Fruit fly (Drosophila melanogaster) whole organism, larva: ENCODE measurements around the gene Bicra.

Experiments used
- noc ChIP-seq: fragments of 200-800 bp; sonication (Bioruptor generic); optimal IDR thresholded peaks from 3 replicates; lab custom pipeline; 2019; ENCODE audit warnings: missing biosample characterization, mild to moderate bottlenecking, missing genetic modification characterization, moderate library complexity

Gene Bicra

dm6 chr3R:29062717-29063206, at the start of gene Bicra, which contains the start of gene Cul5:
TSS of gene Bicra (plus strand) at chr3R:29063040.
TSS of gene Cul5 (minus strand) at chr3R:29062975.
- no peak for TF ChIP-seq noc (tag; lab: Kevin White, UChicago)

DNA sequence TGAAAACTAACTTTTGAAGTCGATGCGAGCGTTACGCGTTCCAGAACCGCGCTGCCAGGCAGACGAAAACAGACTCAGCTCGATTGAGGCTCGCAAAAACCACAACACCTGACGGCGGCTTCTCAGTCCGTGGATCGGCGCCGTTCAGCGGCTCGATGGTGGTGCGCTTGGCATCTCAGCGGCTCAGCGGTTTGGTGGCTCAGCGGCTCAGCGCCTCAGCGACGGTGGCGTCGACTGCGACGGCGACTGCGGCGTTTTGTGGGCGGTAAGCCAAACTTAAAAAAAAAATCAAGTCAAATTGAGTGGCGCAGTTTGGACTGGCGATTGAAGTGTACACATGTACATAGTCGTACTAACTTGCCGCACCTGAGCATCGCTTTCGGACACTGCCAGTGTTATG, 42.5 kb upstream of the Bicra start, which contains the start of gene wat:
Gene wat, minus strand, starts transcription at position 41 of the 400 bp plus-strand sequence.
- TF ChIP-seq noc (tag; lab: Kevin White, UChicago): no peak

DNA sequence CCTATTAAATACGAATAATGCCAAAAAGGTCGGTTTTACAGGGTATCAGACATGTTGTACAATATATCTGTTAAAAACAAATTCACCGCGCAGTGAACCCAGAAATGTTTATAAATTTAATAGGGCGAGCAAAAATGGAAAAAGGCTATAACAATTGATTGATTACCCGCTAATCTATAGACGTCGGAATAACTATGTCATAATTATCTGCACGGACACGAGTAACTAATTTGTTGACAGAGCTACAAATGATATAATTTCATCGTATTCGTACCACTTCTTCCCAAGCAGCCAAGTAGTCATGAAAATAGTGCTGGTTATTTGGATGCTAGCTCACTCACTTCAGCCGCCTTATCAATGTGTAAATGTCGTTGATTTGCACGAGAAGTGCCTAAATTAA, 38.2 kb upstream of the Bicra start, which contains the start of gene CG14518:
Gene CG14518, plus strand, starts transcription at position 301 of the 400 bp plus-strand sequence.
- TF ChIP-seq noc (tag; lab: Kevin White, UChicago): no peak

- no peak for TF ChIP-seq noc (tag; lab: Kevin White, UChicago)
Measured at dm6 chr3R:29027122-29027521, 35.7 kb upstream of the Bicra start, which contains the start of the genes eIF4E6 and CG1951. TSS of gene eIF4E6 (minus strand) at chr3R:29027174. TSS of gene CG1951 (plus strand) at chr3R:29027236.

dm6 chr3R:29032542-29032941, 30.3 kb upstream of the Bicra start, which contains the start of gene Ssl2:
TSS of gene Ssl2 (minus strand) at chr3R:29032642.
- TF ChIP-seq noc (tag; lab: Kevin White, UChicago): no peak

- peak; percentile 78 for TF ChIP-seq noc (tag; lab: Kevin White, UChicago)
Measured at dm6 chr3R:29033909-29034629, 28.8 kb upstream of the Bicra start, which contains the start of the genes beta4GalNAcTB and Cpsf100. TSS of gene beta4GalNAcTB (minus strand) at chr3R:29034008. TSS of gene Cpsf100 (plus strand) at chr3R:29034573.

- peak; percentile 43 for TF ChIP-seq noc (tag; lab: Kevin White, UChicago)
Measured at dm6 chr3R:29038960-29039581, 23.8 kb upstream of the Bicra start, which contains the start of the genes Slu7 and Pkc98E. TSS of gene Slu7 (minus strand) at chr3R:29039071. TSS of gene Pkc98E (plus strand) at chr3R:29039156.

DNA sequence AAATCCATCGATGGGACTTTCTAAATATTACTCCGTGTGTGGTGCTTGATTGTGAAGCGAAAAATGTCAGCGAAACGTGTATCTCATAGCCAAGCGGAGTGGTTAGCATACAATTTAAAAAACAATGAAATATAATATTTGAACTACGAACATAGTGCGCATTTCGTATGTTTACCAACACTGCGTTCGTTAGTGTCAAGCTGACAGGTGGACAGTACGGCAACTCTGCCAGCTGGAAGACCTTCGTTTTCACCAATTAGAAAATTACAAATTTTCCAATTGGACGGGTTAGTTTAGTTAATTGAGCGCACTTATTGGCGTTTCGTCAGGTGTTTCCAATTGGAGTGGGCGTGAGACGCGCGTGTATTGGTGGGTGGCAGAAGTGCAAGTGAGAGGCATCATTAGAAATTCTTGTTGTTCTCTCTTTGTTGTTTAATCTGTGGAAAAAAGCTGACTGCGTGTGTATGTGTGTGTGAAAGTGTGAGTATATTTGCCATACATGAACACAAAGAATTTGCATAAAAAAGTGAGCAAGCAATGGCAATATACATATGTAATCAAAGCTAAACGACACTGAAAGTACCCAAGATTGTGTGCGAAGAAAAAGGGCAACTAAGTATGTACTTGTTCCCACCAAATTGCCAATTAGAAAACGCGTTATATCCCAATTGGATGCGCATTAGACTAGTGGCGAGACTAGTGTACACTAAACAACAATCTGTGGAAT, 23.0 kb upstream of the Bicra start:
- TF ChIP-seq noc (tag; lab: Kevin White, UChicago): no peak

DNA sequence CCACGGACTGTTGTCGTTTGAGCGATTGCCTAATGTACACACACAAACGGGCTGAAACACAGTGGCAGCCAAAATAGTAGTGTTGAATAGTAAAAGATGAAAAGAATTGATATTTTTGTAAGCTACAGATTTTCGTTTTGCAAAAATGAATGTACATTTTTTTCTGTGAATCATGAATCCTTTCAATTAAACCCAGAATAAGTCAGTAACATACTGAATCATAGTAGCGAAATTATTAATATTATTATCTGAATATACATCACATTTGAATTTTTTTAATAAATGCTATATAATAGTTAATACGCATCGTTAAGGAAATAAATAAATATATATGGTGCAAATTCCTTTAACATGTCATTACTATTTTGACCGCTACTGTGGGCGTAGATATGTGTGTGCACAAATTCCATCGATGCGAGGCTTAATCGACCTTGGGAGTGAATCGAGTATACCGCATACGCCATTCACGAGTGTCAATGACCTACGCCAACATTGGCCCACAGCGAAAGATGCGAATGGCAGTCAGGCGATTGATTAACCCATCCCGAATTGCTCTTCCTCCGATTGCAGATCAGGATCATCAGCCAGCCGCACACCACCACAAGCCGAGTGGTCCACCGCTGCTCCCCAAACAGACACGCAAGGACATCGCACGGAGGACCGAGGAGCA, 22.2 kb upstream of the Bicra start:
- TF ChIP-seq noc (tag; lab: Kevin White, UChicago): no peak

DNA sequence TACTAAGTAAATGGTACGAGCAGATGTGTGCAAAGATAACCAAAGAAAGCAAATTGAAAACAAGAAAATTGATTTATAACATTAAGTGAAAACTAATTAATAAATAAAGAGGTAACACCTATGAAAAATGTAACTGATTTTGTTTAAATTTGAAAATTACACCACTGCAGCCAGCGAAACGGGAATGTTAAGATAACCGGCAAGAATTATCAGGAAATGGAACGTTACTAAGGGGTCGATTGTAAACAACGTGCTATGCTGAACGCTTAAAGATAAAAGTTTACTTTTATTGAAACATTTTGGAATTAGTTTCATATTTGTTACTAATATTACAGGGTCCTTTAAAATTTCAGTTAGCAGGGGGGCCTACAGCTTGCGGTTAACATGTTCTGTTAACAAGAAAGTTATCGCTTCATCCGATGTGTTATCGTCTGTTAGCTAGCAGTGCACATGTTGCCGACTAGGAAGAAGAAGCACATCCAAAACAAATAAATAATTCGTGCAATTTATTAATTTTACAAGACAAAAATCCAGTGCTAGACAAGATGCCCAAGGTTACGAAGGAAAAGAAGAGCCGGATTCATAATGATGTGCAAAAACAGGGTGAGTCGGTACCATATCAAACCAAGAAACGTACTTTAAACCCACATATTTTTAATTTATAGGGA, 13.7 kb upstream of the Bicra start, which contains the start of gene CG11837:
Gene CG11837, plus strand, starts transcription at position 439 of the 668 bp plus-strand sequence.
- no peak for TF ChIP-seq noc (tag; lab: Kevin White, UChicago)

DNA sequence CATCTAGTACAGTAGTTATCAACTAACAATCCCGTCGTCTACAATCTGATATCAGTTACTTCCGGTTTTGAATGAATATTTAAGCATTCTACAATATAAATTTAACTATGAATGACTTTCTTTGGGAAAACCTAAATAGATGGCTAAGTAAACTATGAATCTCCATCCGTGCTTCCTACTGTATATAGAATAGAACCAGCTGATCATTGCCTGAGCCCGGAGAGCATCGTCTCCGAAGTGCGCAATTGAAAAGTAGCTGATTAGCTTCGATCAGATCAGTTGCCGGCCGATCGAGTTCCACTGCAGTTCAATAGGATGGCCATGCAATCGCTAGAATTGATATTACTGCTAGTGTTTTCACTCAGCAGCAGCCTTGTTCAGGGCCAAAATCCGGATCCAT, 12.1 kb upstream of the Bicra start, which contains the start of gene CG11841:
Gene CG11841, plus strand, starts transcription at position 301 of the 400 bp plus-strand sequence.
- TF ChIP-seq noc (tag; lab: Kevin White, UChicago): no peak

dm6 chr3R:29052380-29052779, 10.5 kb upstream of the Bicra start, which contains the start of gene CG11842:
TSS of gene CG11842 (plus strand) at chr3R:29052680.
- no peak for TF ChIP-seq noc (tag; lab: Kevin White, UChicago)

DNA sequence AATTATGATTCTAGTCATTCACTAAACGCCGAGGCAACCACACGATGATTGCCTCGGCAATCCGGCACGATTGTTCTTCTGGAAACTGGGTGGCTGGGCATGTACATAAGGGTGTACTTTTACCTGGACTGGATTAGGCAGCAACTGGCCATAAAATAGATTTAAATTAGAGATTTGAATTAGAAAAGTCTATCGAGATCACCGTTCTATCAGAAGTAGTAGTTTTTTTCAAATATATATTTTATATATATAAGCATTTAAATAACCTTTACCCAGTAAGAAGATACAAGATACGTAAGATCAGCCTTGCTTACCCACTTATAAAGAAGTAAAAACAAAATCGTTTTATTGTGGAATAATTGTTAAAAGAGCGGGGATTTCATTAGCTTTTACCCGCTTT, 8.8 kb upstream of the Bicra start, which contains the start of gene CG11843:
Gene CG11843, plus strand, starts transcription at position 301 of the 400 bp plus-strand sequence.
- TF ChIP-seq noc (tag; lab: Kevin White, UChicago): no peak

dm6 chr3R:29055710-29056109, 7.1 kb upstream of the Bicra start, which contains the start of gene Sirt7:
TSS of gene Sirt7 (plus strand) at chr3R:29055927.
- no peak for TF ChIP-seq noc (tag; lab: Kevin White, UChicago)
